Worm (Caenorhabditis elegans): ENCODE results near the gene F54H12.7.

ce11 chrIII:7969121-7969520 lies at the start of gene F54H12.7, which contains the start of gene F54H12.8:
- TF ChIP-seq bed-3 (GFP tag; optimal IDR thresholded peaks at IDR 0.05) (no peak), elt-1 (tag; optimal IDR thresholded peaks at IDR 0.05; ENCODE audit: borderline replicate concordance, insufficient read depth) (no peak), ztf-11 (tag; optimal IDR thresholded peaks at IDR 0.05) (no peak), lin-13 (tag; optimal IDR thresholded peaks at IDR 0.05) (no peak), mep-1 (tag; optimal IDR thresholded peaks at IDR 0.05) (no peak), mls-2 (tag; optimal IDR thresholded peaks at IDR 0.05) (no peak), nhr-28 (tag; optimal IDR thresholded peaks at IDR 0.05) (no peak)

Measured in whole organism, mixed stage, embryonic.